Fruit fly (Drosophila melanogaster): Measurements from ENCODE around the gene tara.
A peak's percentile ranks its signal among the peaks of the same experiment; 100 is the strongest.

Gene tara

dm6 chr3R:16280003-16280998 is 54.9 kb downstream of the tara start (continued):
- TF ChIP-seq Taf1 (GFP tag; IDR thresholded peaks at IDR 0.05) (peak; percentile 98), E2f2 (GFP tag; IDR thresholded peaks at IDR 0.05) (peak; percentile 94), CG18011 (GFP tag; optimal IDR thresholded peaks at IDR 0.05) (peak; percentile 93), CoRest (tag; optimal IDR thresholded peaks at IDR 0.05) (peak; percentile 100), CG2875 (GFP tag; optimal IDR thresholded peaks at IDR 0.05) (peak; percentile 99), Ets97D (GFP tag; optimal IDR thresholded peaks at IDR 0.05) (peak; percentile 95), ssp (GFP tag; IDR thresholded peaks at IDR 0.05) (peak; percentile 94)

- TF ChIP-seq Sry-δ (GFP tag; optimal IDR thresholded peaks at IDR 0.05): no peak
- TF ChIP-seq Trl (optimal IDR thresholded peaks at IDR 0.05): peak in 1 of 2 experiments; percentile 8
- TF ChIP-seq Trl (GFP tag; optimal IDR thresholded peaks at IDR 0.05): no peak
- TF ChIP-seq gcm2 (GFP tag; optimal IDR thresholded peaks at IDR 0.05): no peak
- peak; percentile 13 for TF ChIP-seq corto (GFP tag; optimal IDR thresholded peaks at IDR 0.05)
- no peak for TF ChIP-seq CG1529 (GFP tag; optimal IDR thresholded peaks at IDR 0.05)
- TF ChIP-seq CG1832 (GFP tag; optimal IDR thresholded peaks at IDR 0.05): peak; percentile 48
- TF ChIP-seq CG6791 (GFP tag; IDR thresholded peaks at IDR 0.05; ENCODE audit: partially characterized antibody): 0 out of 3 replicates have a peak, but pooled peaks have one; percentile 8
- TF ChIP-seq Fer2 (tag; optimal IDR thresholded peaks at IDR 0.05): no peak
- peak; percentile 16 for TF ChIP-seq nom (GFP tag; optimal IDR thresholded peaks at IDR 0.05)
- no peak for TF ChIP-seq bigmax (GFP tag; optimal IDR thresholded peaks at IDR 0.05)
- no peak for TF ChIP-seq so (GFP tag; IDR thresholded peaks at IDR 0.05)
- TF ChIP-seq gfzf (GFP tag; optimal IDR thresholded peaks at IDR 0.05): no peak
- no peak for TF ChIP-seq Atf3 (GFP tag; optimal IDR thresholded peaks at IDR 0.05)
- no peak for TF ChIP-seq hbn (GFP tag; IDR thresholded peaks at IDR 0.05; ENCODE audit: partially characterized antibody)
- TF ChIP-seq prd (optimal IDR thresholded peaks at IDR 0.05): no peak
- no peak for TF ChIP-seq prd (GFP tag; IDR thresholded peaks at IDR 0.05)
- no peak for TF ChIP-seq Ets65A (GFP tag)
- no peak for TF ChIP-seq btn (GFP tag; optimal IDR thresholded peaks at IDR 0.05)
- no peak for TF ChIP-seq otp (GFP tag; IDR thresholded peaks at IDR 0.05)
- TF ChIP-seq CG1792 (GFP tag; optimal IDR thresholded peaks at IDR 0.05): no peak
- no peak for TF ChIP-seq CG17359 (tag; optimal IDR thresholded peaks at IDR 0.05)
- no peak for TF ChIP-seq CG17361 (GFP tag; IDR thresholded peaks at IDR 0.05)
- no peak for TF ChIP-seq tgo (GFP tag; IDR thresholded peaks at IDR 0.05)
- no peak for TF ChIP-seq wek (GFP tag; optimal IDR thresholded peaks at IDR 0.05)
- TF ChIP-seq chinmo (GFP tag; IDR thresholded peaks at IDR 0.05; ENCODE audit: partially characterized antibody): peak; percentile 71; the same call in 1 of the 4 replicates
- TF ChIP-seq CG4360 (GFP tag; IDR thresholded peaks at IDR 0.05): 0 out of 2 replicates have a peak, but pooled peaks have one; percentile 15
- TF ChIP-seq chn (GFP tag; optimal IDR thresholded peaks at IDR 0.05): no peak
- no peak for TF ChIP-seq Lpt (GFP tag; optimal IDR thresholded peaks at IDR 0.05)
- TF ChIP-seq bbx (GFP tag; IDR thresholded peaks at IDR 0.05; ENCODE audit: partially characterized antibody): no peak
- peak; percentile 97 for TF ChIP-seq CG6654 (GFP tag; optimal IDR thresholded peaks at IDR 0.05)
- TF ChIP-seq Xrp1 (GFP tag; IDR thresholded peaks at IDR 0.05): peak; percentile 12; the same call in 1 of the 2 replicates
- no peak for TF ChIP-seq Oaz (GFP tag; IDR thresholded peaks at IDR 0.05)
- TF ChIP-seq CG12219 (GFP tag; optimal IDR thresholded peaks at IDR 0.05): no peak
- no peak for TF ChIP-seq MESR4 (GFP tag; optimal IDR thresholded peaks at IDR 0.05)
- no peak for TF ChIP-seq CG3726 (GFP tag; IDR thresholded peaks at IDR 0.05)
- TF ChIP-seq ftz-f1 (GFP tag; optimal IDR thresholded peaks at IDR 0.05): no peak
- no peak for TF ChIP-seq CG3847 (GFP tag; IDR thresholded peaks at IDR 0.05)
- TF ChIP-seq Dek (tag; optimal IDR thresholded peaks at IDR 0.05): no peak
- TF ChIP-seq E2f1 (GFP tag; IDR thresholded peaks at IDR 0.05): no peak
These were observed 55.7 kb downstream of the tara start for dm6 chr3R:16281033-16281680.
